Fruit fly (Drosophila melanogaster) whole organism, embryonic: ENCODE data around the gene CG13623.
A peak's percentile ranks its signal among the peaks of the same experiment; 100 is the strongest.

Experiments
- ATbp ChIP-seq: fragments of 200-800 bp; sonication (Bioruptor generic); optimal IDR thresholded peaks from 2 replicates; lab custom pipeline; 2017; ENCODE audit warnings: missing biosample characterization, mild to moderate bottlenecking, missing genetic modification characterization, missing genetic modification reagents
- Atf3 ChIP-seq: fragments of 200-800 bp; sonication (Bioruptor generic); optimal IDR thresholded peaks from 3 replicates; lab custom pipeline; 2016; ENCODE audit warnings: missing biosample characterization, missing genetic modification characterization
- Bteb2 ChIP-seq: fragments of 200-800 bp; sonication (Bioruptor generic); optimal IDR thresholded peaks from 2 replicates; lab custom pipeline; 2016; ENCODE audit warnings: missing biosample characterization, missing genetic modification characterization
- CG10431 ChIP-seq: fragments of 200-800 bp; sonication (Bioruptor generic); optimal IDR thresholded peaks from 3 replicates; lab custom pipeline; 2018; ENCODE audit warnings: missing biosample characterization, mild to moderate bottlenecking, missing genetic modification characterization
- CG12942 ChIP-seq: fragments of 200-800 bp; sonication (Bioruptor generic); optimal IDR thresholded peaks from 3 replicates; lab custom pipeline; 2016; ENCODE audit warnings: missing biosample characterization, missing genetic modification characterization
- CG15269 ChIP-seq: fragments of 200-800 bp; sonication (Bioruptor generic); optimal IDR thresholded peaks from 2 replicates; lab custom pipeline; 2018; ENCODE audit warnings: missing biosample characterization, mild to moderate bottlenecking, missing genetic modification characterization, moderate library complexity
- CG15601 ChIP-seq: fragments of 200-800 bp; sonication (Bioruptor generic); optimal IDR thresholded peaks from 3 replicates; lab custom pipeline; 2019; ENCODE audit warnings: missing biosample characterization, mild to moderate bottlenecking, missing genetic modification characterization, moderate library complexity
- CG16863 ChIP-seq: fragments of 200-800 bp; sonication (Bioruptor generic); optimal IDR thresholded peaks from 3 replicates; lab custom pipeline; 2016; ENCODE audit warnings: missing biosample characterization, missing genetic modification characterization
- CG18011 ChIP-seq: fragments of 200-800 bp; sonication (Bioruptor generic); optimal IDR thresholded peaks from 2 replicates; lab custom pipeline; 2017; ENCODE audit warnings: missing biosample characterization, missing genetic modification characterization, mild to moderate bottlenecking, moderate library complexity, missing genotype
- CG18262 ChIP-seq: fragments of 200-800 bp; optimal IDR thresholded peaks from 3 replicates; lab custom pipeline; 2019; ENCODE audit warnings: missing biosample characterization, mild to moderate bottlenecking, missing genetic modification characterization, moderate library complexity
- CG18619 ChIP-seq: fragments of 200-800 bp; sonication (Bioruptor generic); optimal IDR thresholded peaks from 3 replicates; lab custom pipeline; 2017; ENCODE audit warnings: missing biosample characterization, mild to moderate bottlenecking, missing genetic modification characterization
- CG2712 ChIP-seq: fragments of 200-800 bp; optimal IDR thresholded peaks from 3 replicates; lab custom pipeline; 2019; ENCODE audit warnings: missing biosample characterization, mild to moderate bottlenecking, missing genetic modification characterization, moderate library complexity
- CG6654 ChIP-seq: fragments of 200-800 bp; sonication (Bioruptor generic); optimal IDR thresholded peaks from 2 replicates; lab custom pipeline; 2017; ENCODE audit warnings: missing biosample characterization, mild to moderate bottlenecking, missing genetic modification characterization
- CG6791 ChIP-seq: fragments of 200-800 bp; sonication (Bioruptor generic); IDR thresholded peaks from 3 replicates; pipeline ENCODE4 v1.3.6; 2022; ENCODE audit warnings: missing biosample characterization, missing genetic modification characterization; ENCODE audit not compliant: partially characterized antibody
- CG6813 ChIP-seq: fragments of 200-800 bp; sonication (Bioruptor generic); optimal IDR thresholded peaks from 2 replicates; lab custom pipeline; 2017; ENCODE audit warnings: missing biosample characterization, missing genetic modification characterization, mild to moderate bottlenecking, moderate library complexity, missing genetic modification reagents
- CG7745 ChIP-seq: fragments of 200-800 bp; sonication (Bioruptor generic); optimal IDR thresholded peaks from 2 replicates; lab custom pipeline; 2018; ENCODE audit warnings: missing biosample characterization, mild to moderate bottlenecking, missing genetic modification characterization, moderate library complexity
- CG7987 ChIP-seq: fragments of 200-800 bp; sonication (Bioruptor generic); optimal IDR thresholded peaks from 2 replicates; lab custom pipeline; 2018; ENCODE audit warnings: missing biosample characterization, mild to moderate bottlenecking, missing genetic modification characterization, moderate library complexity
- CG8281 ChIP-seq: fragments of 200-800 bp; sonication (Bioruptor generic); optimal IDR thresholded peaks from 2 replicates; lab custom pipeline; 2018; ENCODE audit warnings: missing biosample characterization, mild to moderate bottlenecking, missing genetic modification characterization, moderate library complexity
- CG8290 ChIP-seq, 3 experiments: fragments of 200-800 bp; sonication (Bioruptor generic); optimal IDR thresholded peaks; 2 replicates each; lab custom pipeline; 2016 to 2019; ENCODE audit warnings: missing biosample characterization in 3 of 3, missing genetic modification characterization in 3 of 3, mild to moderate bottlenecking in 2 of 3, moderate library complexity in 1 of 3
- CG8924 ChIP-seq: fragments of 200-800 bp; optimal IDR thresholded peaks from 3 replicates; lab custom pipeline; 2019; ENCODE audit warnings: missing biosample characterization, mild to moderate bottlenecking, missing genetic modification characterization, moderate library complexity
- CG9437 ChIP-seq: fragments of 200-800 bp; sonication (Bioruptor generic); optimal IDR thresholded peaks from 2 replicates; lab custom pipeline; 2018; ENCODE audit warnings: missing biosample characterization, mild to moderate bottlenecking, missing genetic modification characterization
- Gug ChIP-seq: fragments of 200-800 bp; sonication (Bioruptor generic); IDR thresholded peaks from 4 replicates; pipeline ENCODE4 v1.3.6; 2022; ENCODE audit warnings: missing biosample characterization, missing genetic modification characterization
- H15 ChIP-seq: fragments of 200-800 bp; sonication (Bioruptor generic); IDR thresholded peaks from 3 replicates; pipeline ENCODE4 v1.3.6; 2022; ENCODE audit warnings: missing biosample characterization, missing genetic modification characterization
- H2.0 ChIP-seq: fragments of 200-800 bp; sonication (Bioruptor generic); IDR thresholded peaks from 2 replicates; pipeline ENCODE4 v1.3.6; 2022; ENCODE audit warnings: missing biosample characterization, missing genetic modification characterization
- HLH3B ChIP-seq: fragments of 200-800 bp; sonication (Bioruptor generic); IDR thresholded peaks from 2 replicates; pipeline ENCODE4 v1.3.6; 2022; ENCODE audit warnings: missing biosample characterization, missing genetic modification characterization
- Hr51 ChIP-seq, 2 experiments: fragments of 200-800 bp; sonication (Bioruptor generic); optimal IDR thresholded peaks; 2 replicates in 1 of 2; 3 replicates in 1 of 2; lab custom pipeline; 2016 to 2018; ENCODE audit warnings: missing biosample characterization in 2 of 2, missing genetic modification characterization in 2 of 2, mild to moderate bottlenecking in 1 of 2, moderate library complexity in 1 of 2
- Med ChIP-seq: fragments of 200-800 bp; sonication (Bioruptor generic); peaks from one replicate; lab custom pipeline; 2016; ENCODE audit warnings: missing biosample characterization, missing genetic modification characterization, mild to moderate bottlenecking, inconsistent platforms, moderate library complexity
- Pdp1 ChIP-seq, 2 experiments: fragments of 200-800 bp; sonication (Bioruptor generic); optimal IDR thresholded peaks; 3 replicates each; lab custom pipeline; 2016; ENCODE audit warnings: missing biosample characterization in 2 of 2, missing genetic modification characterization in 2 of 2, mild to moderate bottlenecking in 1 of 2, moderate library complexity in 1 of 2
- Rfx ChIP-seq: fragments of 200-800 bp; sonication (Bioruptor generic); IDR thresholded peaks from 2 replicates; pipeline ENCODE4 v1.3.6; 2022; ENCODE audit warnings: missing biosample characterization, missing genetic modification characterization
- Spps ChIP-seq: fragments of 200-800 bp; sonication (Bioruptor generic); optimal IDR thresholded peaks from 2 replicates; lab custom pipeline; 2018; ENCODE audit warnings: missing biosample characterization, mild to moderate bottlenecking, missing genetic modification characterization
- al ChIP-seq: fragments of 200-800 bp; sonication (Bioruptor generic); IDR thresholded peaks from 2 replicates; pipeline ENCODE4 v1.3.6; 2022; ENCODE audit warnings: missing biosample characterization, missing genetic modification characterization
- cwo ChIP-seq: fragments of 200-800 bp; sonication (Bioruptor generic); optimal IDR thresholded peaks from 3 replicates; lab custom pipeline; 2017; ENCODE audit warnings: missing biosample characterization, missing genetic modification characterization, mild to moderate bottlenecking, moderate library complexity, missing genetic modification reagents
- disco-r ChIP-seq: fragments of 200-800 bp; sonication (Bioruptor generic); optimal IDR thresholded peaks from 2 replicates; lab custom pipeline; 2016; ENCODE audit warnings: missing biosample characterization, missing genetic modification characterization
- fu2 ChIP-seq: fragments of 200-800 bp; sonication (Bioruptor generic); optimal IDR thresholded peaks from 2 replicates; lab custom pipeline; 2016; ENCODE audit warnings: missing biosample characterization, missing genetic modification characterization
- grn ChIP-seq: fragments of 200-800 bp; sonication (Bioruptor generic); optimal IDR thresholded peaks from 3 replicates; lab custom pipeline; 2017; ENCODE audit warnings: missing biosample characterization, missing genetic modification characterization
- gro ChIP-seq: fragments of 200-800 bp; sonication (Bioruptor generic); optimal IDR thresholded peaks from 2 replicates; lab custom pipeline; 2016; ENCODE audit warnings: missing biosample characterization, missing genetic modification characterization
- ind ChIP-seq: fragments of 200-800 bp; sonication (Bioruptor generic); optimal IDR thresholded peaks from 3 replicates; lab custom pipeline; 2016; ENCODE audit warnings: missing biosample characterization, missing genetic modification characterization
- lov ChIP-seq, 2 experiments: fragments of 200-800 bp in 1 of 2; fragments of >200 bp in 1 of 2; sonication (Bioruptor generic) in 1 of 2; IDR thresholded peaks in 1 of 2; optimal IDR thresholded peaks in 1 of 2; 2 replicates in 1 of 2; 3 replicates in 1 of 2; pipeline versions ENCODE4 v1.3.6 to Lab custom; 2017 to 2022; ENCODE audit warnings: missing biosample characterization in 1 of 2, missing genetic modification characterization in 1 of 2
- pb ChIP-seq: fragments of 200-800 bp; sonication (Bioruptor generic); optimal IDR thresholded peaks from 3 replicates; lab custom pipeline; 2016; ENCODE audit warnings: missing biosample characterization, missing genetic modification characterization
- prd ChIP-seq, 3 experiments: fragments of >200 bp in 2 of 3; fragments of 200-800 bp in 1 of 3; sonication (Bioruptor generic) in 1 of 3; optimal IDR thresholded peaks in 2 of 3; IDR thresholded peaks in 1 of 3; 2 replicates in 2 of 3; 3 replicates in 1 of 3; pipeline versions ENCODE4 v1.3.6 to Lab custom; 2017 to 2022; ENCODE audit warnings: missing biosample characterization in 1 of 3, missing genetic modification characterization in 1 of 3
- rib ChIP-seq: fragments of 200-800 bp; sonication (Bioruptor generic); IDR thresholded peaks from 2 replicates; pipeline ENCODE4 v1.3.6; 2022; ENCODE audit warnings: missing biosample characterization, missing genetic modification characterization
- slbo ChIP-seq: fragments of 200-800 bp; sonication (Bioruptor generic); IDR thresholded peaks from 2 replicates; pipeline ENCODE4 v1.3.6; 2022; ENCODE audit warnings: missing biosample characterization, missing genetic modification characterization
- stwl ChIP-seq: fragments of 200-800 bp; sonication (Bioruptor generic); optimal IDR thresholded peaks from 3 replicates; lab custom pipeline; 2018; ENCODE audit warnings: missing biosample characterization, mild to moderate bottlenecking, missing genetic modification characterization, moderate library complexity
- sug ChIP-seq: fragments of 200-800 bp; optimal IDR thresholded peaks from 2 replicates; lab custom pipeline; 2019; ENCODE audit warnings: missing biosample characterization, mild to moderate bottlenecking, missing genetic modification characterization, moderate library complexity
- trem ChIP-seq: fragments of 200-800 bp; optimal IDR thresholded peaks from 3 replicates; lab custom pipeline; 2019; ENCODE audit warnings: missing biosample characterization, mild to moderate bottlenecking, missing genetic modification characterization, moderate library complexity
- vvl ChIP-seq: fragments of 200-800 bp; sonication (Bioruptor generic); IDR thresholded peaks from 2 replicates; pipeline ENCODE4 v1.3.6; 2022; ENCODE audit warnings: missing biosample characterization, missing genetic modification characterization
- zfh1 ChIP-seq: fragments of 200-800 bp; sonication (Bioruptor generic); IDR thresholded peaks from 3 replicates; pipeline ENCODE4 v1.3.6; 2022; ENCODE audit warnings: missing biosample characterization, missing genetic modification characterization

CG13623 gene

dm6 chr3R:24564191-24564798 is 33.9 kb upstream of the CG13623 start (continued):
- TF ChIP-seq Gug (GFP tag; lab: Robert Waterston, UW) (no peak), grn (GFP tag; lab: Kevin White, UChicago) (peak; percentile 95), CG6813 (peak; percentile 8), CG10431 (no peak), CG18262 (tag; lab: Kevin White, UChicago) (no peak), H2.0 (GFP tag; lab: Robert Waterston, UW) (no peak), pb (GFP tag; lab: Kevin White, UChicago) (no peak), lov (optimal IDR thresholded peaks at IDR 0.05; lab: Kevin White, UChicago) (no peak), lov (GFP tag; IDR thresholded peaks at IDR 0.05; lab: Robert Waterston, UW) (no peak), CG6654 (no peak), sug (tag; lab: Kevin White, UChicago) (peak; percentile 83), stwl (tag; lab: Kevin White, UChicago) (no peak), CG18619 (no peak), rib (GFP tag; lab: Robert Waterston, UW) (peak; percentile 27; the same call in 1 of the 2 replicates), HLH3B (GFP tag; lab: Robert Waterston, UW) (no peak), gro (GFP tag; lab: Kevin White, UChicago) (peak; percentile 7), CG15269 (tag; lab: Kevin White, UChicago) (no peak), trem (tag; lab: Kevin White, UChicago) (no peak), H15 (GFP tag; lab: Robert Waterston, UW) (no peak), Pdp1 (GFP tag; optimal IDR thresholded peaks at IDR 0.05; lab: Kevin White, UChicago) (peak in 1 of 2 experiments; percentile 77), cwo (GFP tag; lab: Kevin White, UChicago) (peak; percentile 17), Spps (tag; lab: Kevin White, UChicago) (no peak), Rfx (GFP tag; lab: Robert Waterston, UW) (0 out of 2 replicates have a peak, but pooled peaks have one; percentile 13), Hr51 (GFP tag; optimal IDR thresholded peaks at IDR 0.05; lab: Kevin White, UChicago) (no peak), slbo (GFP tag; lab: Robert Waterston, UW) (no peak), Bteb2 (no peak), Med (GFP tag; lab: Kevin White, UChicago) (peak; percentile 76), zfh1 (GFP tag; lab: Robert Waterston, UW) (no peak), prd (optimal IDR thresholded peaks at IDR 0.05; lab: Kevin White, UChicago) (no peak), prd (GFP tag; IDR thresholded peaks at IDR 0.05; lab: Robert Waterston, UW) (no peak), CG7745 (no peak), CG9437 (GFP tag; lab: Kevin White, UChicago) (no peak), ATbp (GFP tag; lab: Kevin White, UChicago) (no peak), ind (no peak)

- no peak for TF ChIP-seq CG7987
- no peak for TF ChIP-seq CG6791 (GFP tag; lab: Robert Waterston, UW)
- no peak for TF ChIP-seq Atf3
- no peak for TF ChIP-seq CG8281 (tag; lab: Kevin White, UChicago)
- peak; percentile 33 for TF ChIP-seq Med (GFP tag; lab: Kevin White, UChicago)
- TF ChIP-seq disco-r (GFP tag; lab: Kevin White, UChicago) = no peak
- no peak for TF ChIP-seq vvl (GFP tag; lab: Robert Waterston, UW)
- TF ChIP-seq CG18011 (GFP tag; lab: Kevin White, UChicago) = no peak
- TF ChIP-seq CG8924 (tag; lab: Kevin White, UChicago) = no peak
- no peak for TF ChIP-seq al
- no peak for TF ChIP-seq fu2 (GFP tag; lab: Kevin White, UChicago)
- TF ChIP-seq CG15601 = no peak
- no peak for TF ChIP-seq CG12942 (GFP tag; lab: Kevin White, UChicago)
- TF ChIP-seq cwo (GFP tag; lab: Kevin White, UChicago) = peak; percentile 90
- TF ChIP-seq CG16863 (GFP tag; lab: Kevin White, UChicago) = no peak
- no peak for TF ChIP-seq CG8290 (GFP tag; optimal IDR thresholded peaks at IDR 0.05; lab: Kevin White, UChicago)
- no peak for TF ChIP-seq CG8290 (tag; optimal IDR thresholded peaks at IDR 0.05; lab: Kevin White, UChicago)
- no peak for TF ChIP-seq CG2712
These were observed 32.9 kb upstream of the CG13623 start for dm6 chr3R:24563039-24563825.
